Worm (Caenorhabditis elegans) whole organism, dauer: ENCODE data around the gene F13C5.2.

ENCODE experiments used
- unc-62 ChIP-seq: sonication (generic microtip); optimal IDR thresholded peaks from 2 replicates; lab custom pipeline; 2017; ENCODE audit warnings: missing biosample characterization, missing genetic modification reagents, missing genetic modification characterization

F13C5.2 gene

ce11 chrX:593910-594447, at the start of gene F13C5.2:
F13C5.2 (plus strand) TSS chrX:593960.
- TF ChIP-seq unc-62 (GFP tag; lab: Kevin White, UChicago): no peak

DNA sequence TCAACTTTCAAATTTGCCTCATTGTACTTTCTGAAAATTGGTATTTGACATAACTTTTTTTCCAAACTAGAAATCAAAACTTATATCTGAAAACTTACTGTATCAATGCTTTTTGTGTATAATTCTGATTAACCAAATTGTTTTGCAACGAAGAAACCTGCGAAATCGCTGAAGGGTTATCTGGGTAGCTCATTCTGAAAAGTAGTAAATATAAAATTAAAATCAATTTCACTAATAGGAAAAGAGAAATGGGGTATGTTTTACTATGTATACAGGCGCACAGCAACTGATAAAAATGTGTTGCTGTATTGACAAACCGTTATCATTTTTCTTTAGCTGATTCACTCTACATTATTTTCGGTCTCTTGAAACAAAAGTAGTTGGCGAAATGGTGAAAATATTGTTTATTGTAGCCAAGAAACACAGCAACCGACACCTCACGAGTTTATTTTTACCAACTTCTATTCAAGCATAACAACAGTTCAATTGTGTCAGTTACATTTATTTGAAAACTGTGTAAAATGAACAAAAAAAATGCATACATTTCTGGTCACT, 42.5 kb upstream of the F13C5.2 start, which contains the start of gene F57C12.2:
Gene F57C12.2 (minus strand): TSS at position 218 of the 555 bp plus-strand sequence.
- TF ChIP-seq unc-62 (GFP tag; lab: Kevin White, UChicago): no peak

- TF ChIP-seq unc-62 (GFP tag; lab: Kevin White, UChicago): no peak
These were observed 40.3 kb upstream of the F13C5.2 start for ce11 chrX:553420-553819.

DNA sequence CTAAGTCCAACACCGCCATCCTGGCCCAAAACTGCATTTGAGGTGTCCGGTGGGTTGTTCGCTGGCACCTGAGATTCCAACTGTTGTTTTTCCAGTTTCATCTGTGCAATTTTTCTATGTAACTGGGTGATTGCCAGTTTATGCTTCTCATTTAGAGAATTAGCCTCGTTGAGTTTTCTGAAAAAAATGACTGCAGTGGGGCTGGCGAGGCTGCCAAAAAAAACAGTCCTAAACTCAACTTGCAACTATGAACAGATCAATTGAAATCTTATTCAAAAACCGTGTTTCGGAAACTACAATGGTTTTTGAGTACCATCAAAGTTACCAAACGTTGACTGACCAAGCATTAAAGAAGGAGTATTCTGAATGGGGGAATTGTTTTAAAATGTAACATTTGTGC, 39.9 kb upstream of the F13C5.2 start, which contains the start of gene F57C12.6:
Gene F57C12.6 (minus strand): TSS at position 101 of the 400 bp plus-strand sequence.
- no peak for TF ChIP-seq unc-62 (GFP tag; lab: Kevin White, UChicago)

DNA sequence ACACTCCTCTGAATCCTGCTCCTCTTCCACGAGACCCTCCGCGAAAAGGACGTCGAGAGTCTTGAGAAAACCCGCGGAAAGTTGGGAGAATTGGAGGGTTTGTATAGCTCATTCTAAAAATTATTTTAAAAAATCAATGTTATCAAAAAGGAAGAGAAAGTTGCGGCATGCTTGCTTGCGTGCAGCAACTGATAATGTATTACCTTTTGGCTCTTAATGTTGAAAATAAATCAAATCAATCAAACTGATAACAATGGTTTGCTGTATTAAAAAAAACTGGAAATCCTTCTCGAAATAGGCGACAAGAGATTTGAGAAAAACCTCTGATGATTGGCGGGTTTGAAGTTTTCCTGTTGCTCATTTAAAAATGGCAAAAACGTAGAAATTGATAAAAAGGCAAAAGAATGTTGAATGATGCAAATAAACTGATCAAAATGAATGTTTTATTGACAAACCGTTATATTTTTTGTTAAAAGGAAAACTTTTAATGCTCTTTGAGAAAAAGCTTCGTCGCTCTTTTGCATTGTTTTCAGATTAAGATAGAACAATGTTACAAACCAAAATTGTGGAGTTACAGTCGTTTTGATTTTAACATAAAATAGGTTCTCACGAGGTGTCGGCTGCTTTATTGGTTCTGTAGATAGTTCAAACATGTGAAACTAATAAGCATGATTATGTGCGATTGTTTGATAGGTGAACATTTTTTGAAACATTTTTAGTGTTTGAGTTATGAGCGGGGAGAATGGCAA, 38.5 kb upstream of the F13C5.2 start:
- no peak for TF ChIP-seq unc-62 (GFP tag; lab: Kevin White, UChicago)

DNA sequence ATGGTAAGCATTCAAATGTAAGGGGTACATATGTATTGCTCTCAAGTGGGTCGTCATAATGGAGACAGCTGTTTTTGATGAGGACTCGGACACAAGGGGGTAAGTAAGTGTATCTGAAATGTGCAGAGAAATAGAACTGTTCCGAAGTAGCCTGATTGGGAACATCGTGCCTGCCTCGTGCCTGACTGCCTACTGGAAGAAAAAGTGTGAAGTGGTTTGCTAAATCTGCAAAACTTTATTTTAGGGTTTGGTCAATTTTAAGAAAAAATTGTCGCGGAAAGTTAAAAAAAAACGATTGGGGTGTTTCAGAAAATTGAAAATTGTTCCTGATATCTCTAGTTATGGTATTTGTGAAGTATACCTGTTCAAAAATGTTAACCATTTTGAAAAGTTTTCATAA, 36.6 kb upstream of the F13C5.2 start, which contains the start of gene hlh-19:
Gene hlh-19 (minus strand): TSS at position 101 of the 400 bp plus-strand sequence.
- TF ChIP-seq unc-62 (GFP tag; lab: Kevin White, UChicago): no peak

DNA sequence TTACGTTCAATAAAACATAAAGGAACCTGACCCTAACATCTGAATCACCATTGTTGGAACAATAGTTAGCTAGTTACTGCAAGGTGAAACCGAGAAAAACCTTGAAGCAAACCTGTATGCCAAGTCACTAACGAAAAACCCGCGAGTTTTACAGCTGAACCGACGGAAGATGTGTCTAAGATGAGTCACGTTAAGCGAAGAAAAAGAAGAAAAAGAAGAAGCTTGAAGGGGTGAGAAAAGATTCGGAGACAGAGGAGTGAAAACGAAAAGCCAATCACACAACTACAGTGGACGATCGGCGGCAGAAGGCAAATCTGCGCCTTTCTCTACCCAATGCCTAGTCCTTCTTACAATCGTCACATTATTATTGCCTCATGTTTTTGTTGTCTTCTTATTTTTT, 35.9 kb upstream of the F13C5.2 start, which contains the start of gene nas-38:
Gene nas-38 (plus strand): TSS at position 301 of the 400 bp plus-strand sequence.
- no peak for TF ChIP-seq unc-62 (GFP tag; lab: Kevin White, UChicago)

- no peak for TF ChIP-seq unc-62 (GFP tag; lab: Kevin White, UChicago)
These were observed 22.4 kb upstream of the F13C5.2 start for ce11 chrX:571367-571766.

ce11 chrX:572601-573000, 21.2 kb upstream of the F13C5.2 start, which contains the start of gene mrp-2:
mrp-2 (minus strand) TSS chrX:572701.
- TF ChIP-seq unc-62 (GFP tag; lab: Kevin White, UChicago): no peak

DNA sequence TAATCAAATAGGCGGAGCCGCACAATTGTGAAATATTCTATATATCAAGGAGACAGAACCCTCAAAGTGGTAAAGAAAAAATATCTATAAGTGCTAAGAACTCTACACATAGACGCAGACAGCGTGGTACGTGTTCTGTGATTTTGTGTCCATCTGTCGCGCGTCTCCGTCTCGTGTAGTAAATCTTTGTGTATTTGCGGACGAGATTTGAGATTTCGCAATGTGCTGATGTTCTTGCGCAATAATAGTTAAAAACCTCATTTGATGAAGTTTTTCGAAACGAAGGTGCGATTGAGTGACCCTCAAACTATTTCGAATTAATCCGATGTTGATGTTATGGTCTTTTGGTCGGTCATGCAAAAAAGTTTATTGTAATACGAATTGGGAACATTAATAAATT, 20.5 kb upstream of the F13C5.2 start:
- TF ChIP-seq unc-62 (GFP tag; lab: Kevin White, UChicago): no peak

DNA sequence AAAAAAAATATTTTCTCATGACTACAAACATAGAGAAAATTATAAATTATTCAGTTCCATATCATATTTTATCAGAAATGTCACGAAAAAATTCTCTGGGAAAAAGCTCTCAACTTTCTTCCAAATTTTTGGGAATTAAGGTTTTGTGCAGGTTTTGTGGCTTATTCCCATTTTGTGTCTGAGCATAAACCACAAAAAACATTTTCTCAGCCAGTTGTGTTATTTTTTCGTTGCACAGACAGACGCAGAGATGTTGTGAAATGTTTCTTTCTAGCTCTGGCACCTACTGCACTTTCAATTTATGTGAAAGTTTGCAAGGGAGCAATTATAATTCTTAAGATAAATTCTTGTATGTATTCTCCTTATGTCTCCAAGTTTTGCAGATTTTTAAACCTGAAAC, 18.7 kb upstream of the F13C5.2 start:
- TF ChIP-seq unc-62 (GFP tag; lab: Kevin White, UChicago): no peak

DNA sequence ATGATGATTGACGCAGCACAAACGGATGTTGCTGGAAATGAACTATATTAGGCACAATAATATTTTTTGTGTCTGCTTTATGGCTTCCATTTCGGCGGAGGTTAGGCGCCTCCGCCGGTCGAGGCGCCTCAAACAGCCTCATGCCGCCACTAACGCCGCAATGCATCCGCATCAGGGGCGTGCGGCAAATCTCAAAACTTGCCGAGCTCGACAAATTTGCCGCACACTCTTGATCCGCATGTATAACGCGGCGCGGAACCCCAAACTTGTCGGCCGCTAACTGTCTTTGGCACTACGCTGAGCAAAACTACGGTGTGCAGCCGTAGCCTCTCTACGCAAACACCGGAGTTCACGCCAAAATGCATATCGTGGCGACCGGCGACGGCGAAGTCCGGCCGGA, 12.0 kb upstream of the F13C5.2 start:
- TF ChIP-seq unc-62 (GFP tag; lab: Kevin White, UChicago): no peak

- TF ChIP-seq unc-62 (GFP tag; lab: Kevin White, UChicago): no peak
These were observed 8.1 kb upstream of the F13C5.2 start for ce11 chrX:585598-586217.

DNA sequence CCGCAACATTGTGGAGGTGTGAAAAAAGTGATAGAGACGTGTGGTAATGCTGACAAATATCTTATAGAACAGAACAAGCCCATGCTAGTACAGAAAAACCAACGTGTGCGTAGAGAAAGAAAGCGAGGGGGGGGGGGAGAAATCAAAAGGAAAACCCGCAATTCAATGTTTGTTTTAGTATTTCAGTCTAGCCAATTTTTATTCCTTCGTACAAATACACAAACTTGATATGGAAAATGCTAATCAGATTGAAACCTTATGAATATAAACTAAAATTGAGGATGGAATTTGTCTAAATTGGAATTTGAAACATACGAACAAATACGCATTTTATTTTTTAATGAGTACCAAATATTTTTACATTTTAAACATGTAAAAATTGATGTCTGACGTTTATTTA, 6.0 kb upstream of the F13C5.2 start, which contains the start of gene mrp-1:
Gene mrp-1 (minus strand): TSS at position 101 of the 400 bp plus-strand sequence.
- no peak for TF ChIP-seq unc-62 (GFP tag; lab: Kevin White, UChicago)

DNA sequence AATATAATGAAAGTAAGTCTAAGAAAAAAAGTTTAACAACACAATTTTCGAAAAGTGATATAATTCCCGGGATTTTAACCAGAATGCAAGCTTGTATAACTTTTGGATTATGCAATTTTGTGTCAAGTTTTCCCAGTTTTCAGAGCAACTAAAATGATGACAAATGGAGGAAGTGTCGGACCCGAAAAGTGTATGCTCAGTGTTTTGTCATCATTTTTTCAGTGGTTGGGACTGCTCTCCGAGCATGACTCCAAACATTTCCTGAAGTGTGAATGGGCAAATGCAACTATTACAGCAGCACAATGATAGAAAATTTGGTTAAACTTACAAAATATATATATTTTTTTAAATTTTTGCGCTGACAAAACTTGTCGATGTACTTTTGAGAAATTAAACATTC, 2.7 kb upstream of the F13C5.2 start:
- TF ChIP-seq unc-62 (GFP tag; lab: Kevin White, UChicago): no peak

ce11 chrX:593245-593733, 471 bp upstream of the F13C5.2 start:
- no peak for TF ChIP-seq unc-62 (GFP tag; lab: Kevin White, UChicago)
